Fruit fly (Drosophila melanogaster) Kc167 (cell line): ENCODE data around the gene CG4194.

Source experiments
- Myc ChIP-seq: fragments of >200 bp; optimal IDR thresholded peaks from 2 replicates; lab custom pipeline; 2017; ENCODE audit warnings: missing external identifiers
- Sin3A ChIP-seq: fragments of >200 bp; optimal IDR thresholded peaks from 2 replicates; lab custom pipeline; 2018; ENCODE audit warnings: missing external identifiers
- h ChIP-seq: fragments of >200 bp; optimal IDR thresholded peaks from 3 replicates; lab custom pipeline; 2018; ENCODE audit warnings: missing external identifiers
- insv ChIP-seq: fragments of >200 bp; optimal IDR thresholded peaks from 3 replicates; lab custom pipeline; 2018; ENCODE audit warnings: missing external identifiers
- psq ChIP-seq: fragments of >200 bp; optimal IDR thresholded peaks from 2 replicates; lab custom pipeline; 2017; ENCODE audit warnings: missing external identifiers
- ttk ChIP-seq: sonication (Bioruptor generic); optimal IDR thresholded peaks from 2 replicates; lab custom pipeline; 2017; ENCODE audit warnings: missing external identifiers

Gene CG4194

dm6 chrX:2094072-2094761, 25.8 kb downstream of the CG4194 start, which contains the start of gene csw:
Gene csw, plus strand, starts transcription at chrX:2094234.
- TF ChIP-seq insv (lab: Kevin White, UChicago) = no peak
- TF ChIP-seq h (lab: Kevin White, UChicago) = no peak
- TF ChIP-seq psq (lab: Kevin White, UChicago) = no peak
- no peak for TF ChIP-seq Sin3A (lab: Kevin White, UChicago)
- no peak for TF ChIP-seq Myc (lab: Kevin White, UChicago)
- TF ChIP-seq ttk (lab: Kevin White, UChicago) = no peak

dm6 chrX:2096341-2096740, 27.9 kb downstream of the CG4194 start:
- TF ChIP-seq h (lab: Kevin White, UChicago) = no peak
- no peak for TF ChIP-seq ttk (lab: Kevin White, UChicago)
- no peak for TF ChIP-seq Sin3A (lab: Kevin White, UChicago)
- TF ChIP-seq Myc (lab: Kevin White, UChicago) = no peak
- no peak for TF ChIP-seq insv (lab: Kevin White, UChicago)
- no peak for TF ChIP-seq psq (lab: Kevin White, UChicago)

- no peak for TF ChIP-seq psq (lab: Kevin White, UChicago)
- TF ChIP-seq h (lab: Kevin White, UChicago) = no peak
- no peak for TF ChIP-seq insv (lab: Kevin White, UChicago)
- TF ChIP-seq Myc (lab: Kevin White, UChicago) = no peak
- TF ChIP-seq ttk (lab: Kevin White, UChicago) = no peak
- no peak for TF ChIP-seq Sin3A (lab: Kevin White, UChicago)
Observed at dm6 chrX:2098267-2098666, 29.9 kb downstream of the CG4194 start.

dm6 chrX:2103859-2104258, 35.5 kb downstream of the CG4194 start:
- TF ChIP-seq ttk (lab: Kevin White, UChicago) = no peak
- TF ChIP-seq psq (lab: Kevin White, UChicago) = no peak
- TF ChIP-seq Sin3A (lab: Kevin White, UChicago) = no peak
- no peak for TF ChIP-seq Myc (lab: Kevin White, UChicago)
- TF ChIP-seq h (lab: Kevin White, UChicago) = no peak
- TF ChIP-seq insv (lab: Kevin White, UChicago) = no peak

- TF ChIP-seq ttk (lab: Kevin White, UChicago) (no peak), h (lab: Kevin White, UChicago) (no peak), psq (lab: Kevin White, UChicago) (no peak), insv (lab: Kevin White, UChicago) (no peak), Sin3A (lab: Kevin White, UChicago) (no peak), Myc (lab: Kevin White, UChicago) (no peak)
Observed at dm6 chrX:2104365-2104764, 36.0 kb downstream of the CG4194 start.

dm6 chrX:2106367-2106766, 38.0 kb downstream of the CG4194 start:
- TF ChIP-seq h (lab: Kevin White, UChicago) (no peak), Sin3A (lab: Kevin White, UChicago) (no peak), ttk (lab: Kevin White, UChicago) (no peak), psq (lab: Kevin White, UChicago) (no peak), insv (lab: Kevin White, UChicago) (no peak), Myc (lab: Kevin White, UChicago) (no peak)

dm6 chrX:2107782-2108409, 39.5 kb downstream of the CG4194 start:
- no peak for TF ChIP-seq h (lab: Kevin White, UChicago)
- TF ChIP-seq ttk (lab: Kevin White, UChicago) = no peak
- no peak for TF ChIP-seq Sin3A (lab: Kevin White, UChicago)
- TF ChIP-seq insv (lab: Kevin White, UChicago) = no peak
- TF ChIP-seq psq (lab: Kevin White, UChicago) = no peak
- no peak for TF ChIP-seq Myc (lab: Kevin White, UChicago)

dm6 chrX:2108639-2109038, 40.2 kb downstream of the CG4194 start:
- TF ChIP-seq psq (lab: Kevin White, UChicago) = no peak
- TF ChIP-seq insv (lab: Kevin White, UChicago) = no peak

dm6 chrX:2112660-2113059, 44.3 kb downstream of the CG4194 start:
- no peak for TF ChIP-seq Sin3A (lab: Kevin White, UChicago)
- TF ChIP-seq Myc (lab: Kevin White, UChicago) = no peak
- no peak for TF ChIP-seq h (lab: Kevin White, UChicago)
- no peak for TF ChIP-seq psq (lab: Kevin White, UChicago)
- TF ChIP-seq insv (lab: Kevin White, UChicago) = no peak
- no peak for TF ChIP-seq ttk (lab: Kevin White, UChicago)
